Worm (Caenorhabditis elegans): ENCODE results near the gene ssup-72.

ssup-72 gene

DNA sequence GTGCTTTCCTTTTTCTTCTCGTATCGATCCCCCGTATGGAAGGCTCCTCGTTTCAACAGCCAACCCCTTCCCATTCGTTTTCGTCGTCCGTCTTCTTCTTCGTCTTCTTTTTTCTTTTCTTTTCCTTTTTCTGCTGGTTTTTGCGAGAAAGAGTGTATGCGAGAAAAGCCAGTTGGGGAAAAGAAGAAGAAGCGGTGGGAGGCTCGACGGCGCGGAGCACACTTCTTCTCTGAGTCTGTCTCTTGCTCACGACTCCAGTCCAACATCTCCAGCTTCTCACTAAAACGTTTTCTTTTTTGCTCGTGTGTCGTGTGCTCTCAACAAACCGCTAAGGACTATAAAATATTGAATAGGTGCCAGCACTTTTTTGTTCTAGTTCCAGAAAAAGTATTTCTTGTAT lies 32.1 kb downstream of the ssup-72 start (continued):
- peak in 1 of 2 experiments; percentile 14 for TF ChIP-seq mdl-1 (tag; optimal IDR thresholded peaks at IDR 0.05)
- TF ChIP-seq gei-8 (GFP tag; optimal IDR thresholded peaks at IDR 0.05), result no peak
- no peak for TF ChIP-seq lin-39 (tag; optimal IDR thresholded peaks at IDR 0.05)
- TF ChIP-seq lim-7 (GFP tag; IDR thresholded peaks at IDR 0.05), result no peak
- peak; percentile 52 for TF ChIP-seq F37D6.2 (tag; optimal IDR thresholded peaks at IDR 0.05)
- 0 out of 2 replicates have a peak, but pooled peaks have one; percentile 39 for TF ChIP-seq ctbp-1 (GFP tag; IDR thresholded peaks at IDR 0.05)
- no peak for TF ChIP-seq zip-2 (tag; optimal IDR thresholded peaks at IDR 0.05)

ce11 chrII:6810663-6811062 lies 34.3 kb downstream of the ssup-72 start, which contains the start of gene snt-1:
snt-1 (plus strand) TSS chrII:6810963.
- TF ChIP-seq nhr-42 (GFP tag; IDR thresholded peaks at IDR 0.05) (no peak), nhr-6 (tag; optimal IDR thresholded peaks at IDR 0.05) (no peak), F37D6.2 (tag; optimal IDR thresholded peaks at IDR 0.05) (no peak), zag-1 (tag; optimal IDR thresholded peaks at IDR 0.05) (no peak), aha-1 (tag) (peak; percentile 35), F26F4.8 (GFP tag; conservative IDR thresholded peaks at IDR 0.05) (no peak), ama-1 (optimal IDR thresholded peaks at IDR 0.05) (no peak)

ce11 chrII:6812514-6812913 lies 36.1 kb downstream of the ssup-72 start:
- TF ChIP-seq lir-3 (tag; optimal IDR thresholded peaks at IDR 0.05) (no peak), ceh-62 (tag; optimal IDR thresholded peaks at IDR 0.05) (no peak), F37D6.2 (tag; optimal IDR thresholded peaks at IDR 0.05) (no peak), ceh-28 (tag; optimal IDR thresholded peaks at IDR 0.05) (no peak), madf-5 (GFP tag; IDR thresholded peaks at IDR 0.05) (no peak), dmd-9 (GFP tag; IDR thresholded peaks at IDR 0.05) (no peak), ceh-44 (GFP tag; IDR thresholded peaks at IDR 0.05) (no peak), nhr-48 (tag; optimal IDR thresholded peaks at IDR 0.05) (no peak), egl-43 (GFP tag; IDR thresholded peaks at IDR 0.05) (no peak), ceh-20 (GFP tag; IDR thresholded peaks at IDR 0.05) (no peak), gei-8 (GFP tag; optimal IDR thresholded peaks at IDR 0.05) (no peak), fos-1 (tag; optimal IDR thresholded peaks at IDR 0.05) (no peak), T26A8.4 (GFP tag; IDR thresholded peaks at IDR 0.05) (no peak), lsy-2 (tag; optimal IDR thresholded peaks at IDR 0.05) (peak in 1 of 2 experiments; percentile 19), ceh-82 (tag; optimal IDR thresholded peaks at IDR 0.05) (no peak), mdl-1 (tag; optimal IDR thresholded peaks at IDR 0.05) (peak in 1 of 2 experiments; percentile 33), unc-39 (tag; optimal IDR thresholded peaks at IDR 0.05) (no peak), zip-11 (GFP tag; IDR thresholded peaks at IDR 0.05) (no peak), aly-2 (tag; optimal IDR thresholded peaks at IDR 0.05) (no peak), unc-62 (GFP tag; optimal IDR thresholded peaks at IDR 0.05 in 1 of 2) (peak in 1 of 2 experiments; percentile 92), unc-62 (tag; optimal IDR thresholded peaks at IDR 0.05) (no peak), aha-1 (tag) (peak; percentile 55), zip-2 (tag; optimal IDR thresholded peaks at IDR 0.05) (no peak), dve-1 (tag; optimal IDR thresholded peaks at IDR 0.05; ENCODE audit: insufficient read depth) (no peak), skn-1 (tag; optimal IDR thresholded peaks at IDR 0.05) (no peak), hlh-30 (tag; optimal IDR thresholded peaks at IDR 0.05; ENCODE audit: insufficient read depth) (peak; percentile 24), F26F4.8 (GFP tag; conservative IDR thresholded peaks at IDR 0.05) (no peak), D1046.2 (GFP tag; IDR thresholded peaks at IDR 0.05) (no peak), lin-15B (tag; optimal IDR thresholded peaks at IDR 0.05) (no peak), hmg-1.1 (GFP tag; IDR thresholded peaks at IDR 0.05) (0 out of 2 replicates have a peak, but pooled peaks have one; percentile 21), nhr-25 (tag; optimal IDR thresholded peaks at IDR 0.05; ENCODE audit: borderline replicate concordance, insufficient read depth) (no peak)

ce11 chrII:6816324-6816723 lies 39.9 kb downstream of the ssup-72 start:
- TF ChIP-seq nhr-10 (tag; optimal IDR thresholded peaks at IDR 0.05), result no peak
- peak in 1 of 2 experiments; percentile 97 for TF ChIP-seq unc-62 (GFP tag; optimal IDR thresholded peaks at IDR 0.05 in 1 of 2)
- TF ChIP-seq unc-62 (tag; optimal IDR thresholded peaks at IDR 0.05), result no peak
